Fruit fly (Drosophila melanogaster) whole organism, embryonic: ENCODE results near the gene ft.

ENCODE experiments used
- Bteb2 ChIP-seq: fragments of 200-800 bp; sonication (Bioruptor generic); optimal IDR thresholded peaks from 2 replicates; lab custom pipeline; 2016; ENCODE audit warnings: missing biosample characterization, missing genetic modification characterization
- CG11560 ChIP-seq: fragments of 200-800 bp; sonication (Bioruptor generic); IDR thresholded peaks from 3 replicates; pipeline ENCODE4 v1.3.6; 2022; ENCODE audit warnings: missing biosample characterization, missing genetic modification characterization
- CG12391 ChIP-seq: fragments of 200-800 bp; sonication (Bioruptor generic); optimal IDR thresholded peaks from 3 replicates; lab custom pipeline; 2018; ENCODE audit warnings: missing biosample characterization, mild to moderate bottlenecking, missing genetic modification characterization, moderate library complexity
- CG14441 ChIP-seq: fragments of 200-800 bp; sonication (Bioruptor generic); IDR thresholded peaks from 2 replicates; pipeline ENCODE4 v1.3.6; 2022; ENCODE audit warnings: missing biosample characterization, missing genetic modification characterization
- CG14667 ChIP-seq: fragments of 200-800 bp; sonication (Bioruptor generic); IDR thresholded peaks from 2 replicates; pipeline ENCODE4 v1.3.6; 2022; ENCODE audit warnings: missing biosample characterization, missing genetic modification characterization
- CG14710 ChIP-seq: fragments of 200-800 bp; sonication (Bioruptor generic); optimal IDR thresholded peaks from 3 replicates; lab custom pipeline; 2019; ENCODE audit warnings: missing biosample characterization, mild to moderate bottlenecking, missing genetic modification characterization, moderate library complexity
- CG15011 ChIP-seq: fragments of 200-800 bp; sonication (Bioruptor generic); optimal IDR thresholded peaks from 3 replicates; lab custom pipeline; 2018; ENCODE audit warnings: missing biosample characterization, mild to moderate bottlenecking, missing genetic modification characterization
- CG17612 ChIP-seq: fragments of 200-800 bp; sonication (Bioruptor generic); IDR thresholded peaks from 2 replicates; pipeline ENCODE4 v1.3.6; 2022; ENCODE audit warnings: missing biosample characterization, missing genetic modification characterization
- CG17802 ChIP-seq: fragments of 200-800 bp; sonication (Bioruptor generic); optimal IDR thresholded peaks from 2 replicates; lab custom pipeline; 2018; ENCODE audit warnings: missing biosample characterization, mild to moderate bottlenecking, missing genetic modification characterization, moderate library complexity
- CG2889 ChIP-seq: fragments of 200-800 bp; sonication (Bioruptor generic); IDR thresholded peaks from 3 replicates; pipeline ENCODE4 v1.3.6; 2022; ENCODE audit warnings: missing biosample characterization, missing genetic modification characterization
- CG31224 ChIP-seq: fragments of 200-800 bp; sonication (Bioruptor generic); IDR thresholded peaks from 2 replicates; pipeline ENCODE4 v1.3.6; 2022; ENCODE audit warnings: missing biosample characterization, missing genetic modification characterization
- CG3838 ChIP-seq: fragments of 200-800 bp; sonication (Bioruptor generic); optimal IDR thresholded peaks from 3 replicates; lab custom pipeline; 2016; ENCODE audit warnings: missing biosample characterization, missing genetic modification characterization
- CG4282 ChIP-seq: fragments of 200-800 bp; sonication (Bioruptor generic); optimal IDR thresholded peaks from 2 replicates; lab custom pipeline; 2016; ENCODE audit warnings: missing biosample characterization, missing genetic modification characterization
- CG4854 ChIP-seq: fragments of 200-800 bp; sonication (Bioruptor generic); optimal IDR thresholded peaks from 2 replicates; lab custom pipeline; 2016; ENCODE audit warnings: missing biosample characterization, missing genetic modification characterization, inconsistent platforms
- CG7839 ChIP-seq: fragments of 200-800 bp; sonication (Bioruptor generic); optimal IDR thresholded peaks from 3 replicates; lab custom pipeline; 2018; ENCODE audit warnings: missing biosample characterization, mild to moderate bottlenecking, missing genetic modification characterization, moderate library complexity
- CG9215 ChIP-seq: fragments of 200-800 bp; sonication (Bioruptor generic); IDR thresholded peaks from 2 replicates; pipeline ENCODE4 v1.3.6; 2022; ENCODE audit warnings: missing biosample characterization, missing genetic modification characterization
- CG9727 ChIP-seq: fragments of 200-800 bp; sonication (Bioruptor generic); optimal IDR thresholded peaks from 3 replicates; lab custom pipeline; 2017; ENCODE audit warnings: missing biosample characterization, mild to moderate bottlenecking, missing genetic modification characterization
- Chrac-16 ChIP-seq: fragments of 200-800 bp; sonication (Bioruptor generic); optimal IDR thresholded peaks from 3 replicates; lab custom pipeline; 2016; ENCODE audit warnings: missing biosample characterization, missing genetic modification characterization
- CkIIα-i1 ChIP-seq: fragments of 200-800 bp; sonication (Bioruptor generic); IDR thresholded peaks from 2 replicates; pipeline ENCODE4 v1.3.6; 2022; ENCODE audit warnings: missing biosample characterization, missing genetic modification characterization
- Deaf1 ChIP-seq: fragments of 200-800 bp; optimal IDR thresholded peaks from 3 replicates; lab custom pipeline; 2019; ENCODE audit warnings: missing biosample characterization, mild to moderate bottlenecking, missing genetic modification characterization, moderate library complexity
- Dip3 ChIP-seq: fragments of 200-800 bp; sonication (Bioruptor generic); optimal IDR thresholded peaks from 3 replicates; lab custom pipeline; 2016; ENCODE audit warnings: missing biosample characterization, missing genetic modification characterization
- Hey ChIP-seq: fragments of 200-800 bp; sonication (Bioruptor generic); optimal IDR thresholded peaks from 3 replicates; lab custom pipeline; 2018; ENCODE audit warnings: missing biosample characterization, mild to moderate bottlenecking, missing genetic modification characterization
- Kr ChIP-seq: fragments of 200-800 bp; sonication (Bioruptor generic); optimal IDR thresholded peaks from 2 replicates; lab custom pipeline; 2017; ENCODE audit warnings: missing biosample characterization, mild to moderate bottlenecking, missing genetic modification characterization
- MTF-1 ChIP-seq: fragments of 200-800 bp; sonication (Bioruptor generic); optimal IDR thresholded peaks from 2 replicates; lab custom pipeline; 2018; ENCODE audit warnings: missing biosample characterization, mild to moderate bottlenecking, missing genetic modification characterization, borderline replicate concordance
- Med ChIP-seq: fragments of 200-800 bp; sonication (Bioruptor generic); peaks from one replicate; lab custom pipeline; 2016; ENCODE audit warnings: missing biosample characterization, missing genetic modification characterization, mild to moderate bottlenecking, inconsistent platforms, moderate library complexity
- Nf-YC ChIP-seq: fragments of 200-800 bp; optimal IDR thresholded peaks from 3 replicates; lab custom pipeline; 2019; ENCODE audit warnings: missing biosample characterization, mild to moderate bottlenecking, missing genetic modification characterization, moderate library complexity
- Opbp ChIP-seq: fragments of 200-800 bp; sonication (Bioruptor generic); IDR thresholded peaks from 3 replicates; pipeline ENCODE4 v1.3.6; 2022; ENCODE audit warnings: missing biosample characterization, missing genetic modification characterization; ENCODE audit not compliant: partially characterized antibody
- Rfx ChIP-seq: fragments of 200-800 bp; sonication (Bioruptor generic); IDR thresholded peaks from 2 replicates; pipeline ENCODE4 v1.3.6; 2022; ENCODE audit warnings: missing biosample characterization, missing genetic modification characterization
- Side ChIP-seq: fragments of 200-800 bp; sonication (Bioruptor generic); optimal IDR thresholded peaks from 2 replicates; lab custom pipeline; 2016; ENCODE audit warnings: missing biosample characterization, missing genetic modification characterization
- Sry-β ChIP-seq: fragments of 200-800 bp; sonication (Bioruptor generic); optimal IDR thresholded peaks from 2 replicates; lab custom pipeline; 2018; ENCODE audit warnings: missing biosample characterization, mild to moderate bottlenecking, missing genetic modification characterization, moderate library complexity
- Tbp ChIP-seq: fragments of >200 bp; optimal IDR thresholded peaks from 2 replicates; lab custom pipeline; 2018; ENCODE audit warnings: missing biosample characterization, missing genetic modification characterization
- bigmax ChIP-seq: fragments of 200-800 bp; sonication (Bioruptor generic); optimal IDR thresholded peaks from 2 replicates; lab custom pipeline; 2018; ENCODE audit warnings: missing biosample characterization, mild to moderate bottlenecking, missing genetic modification characterization
- cad ChIP-seq: fragments of >200 bp; optimal IDR thresholded peaks from 2 replicates; lab custom pipeline; 2017; ENCODE audit warnings: missing biosample characterization, missing genetic modification characterization
- emc ChIP-seq: fragments of 200-800 bp; sonication (Bioruptor generic); optimal IDR thresholded peaks from 2 replicates; lab custom pipeline; 2016; ENCODE audit warnings: missing biosample characterization, missing genetic modification characterization
- esg ChIP-seq: fragments of 200-800 bp; sonication (Bioruptor generic); conservative IDR thresholded peaks from 2 replicates; pipeline ENCODE4 v1.3.6; 2022; ENCODE audit warnings: missing biosample characterization, missing genetic modification characterization
- eve ChIP-seq, 2 experiments: fragments of >200 bp; optimal IDR thresholded peaks; 2 replicates each; lab custom pipeline; 2017; ENCODE audit warnings: missing biosample characterization in 2 of 2, missing genetic modification characterization in 2 of 2
- ewg ChIP-seq: fragments of 200-800 bp; sonication (Bioruptor generic); optimal IDR thresholded peaks from 3 replicates; lab custom pipeline; 2017; ENCODE audit warnings: mild to moderate bottlenecking, missing biosample characterization, missing genetic modification reagents, missing genetic modification characterization
- fd64A ChIP-seq: fragments of 200-800 bp; sonication (Bioruptor generic); optimal IDR thresholded peaks from 3 replicates; lab custom pipeline; 2018; ENCODE audit warnings: missing biosample characterization, mild to moderate bottlenecking, missing genetic modification characterization
- fru ChIP-seq: fragments of >200 bp; optimal IDR thresholded peaks from 2 replicates; lab custom pipeline; 2017
- gcm ChIP-seq: fragments of 200-800 bp; sonication (Bioruptor generic); optimal IDR thresholded peaks from 2 replicates; lab custom pipeline; 2019; ENCODE audit warnings: missing biosample characterization, mild to moderate bottlenecking, missing genetic modification characterization, moderate library complexity
- gfzf ChIP-seq: fragments of 200-800 bp; sonication (Bioruptor generic); optimal IDR thresholded peaks from 2 replicates; lab custom pipeline; 2016; ENCODE audit warnings: missing biosample characterization, mild to moderate bottlenecking, missing genetic modification characterization, moderate library complexity
- h ChIP-seq: fragments of >200 bp; optimal IDR thresholded peaks from 2 replicates; lab custom pipeline; 2017
- lov ChIP-seq, 2 experiments: fragments of 200-800 bp in 1 of 2; fragments of >200 bp in 1 of 2; sonication (Bioruptor generic) in 1 of 2; IDR thresholded peaks in 1 of 2; optimal IDR thresholded peaks in 1 of 2; 2 replicates in 1 of 2; 3 replicates in 1 of 2; pipeline versions ENCODE4 v1.3.6 to Lab custom; 2017 to 2022; ENCODE audit warnings: missing biosample characterization in 1 of 2, missing genetic modification characterization in 1 of 2
- mam ChIP-seq: fragments of 200-800 bp; sonication (Bioruptor generic); optimal IDR thresholded peaks from 3 replicates; lab custom pipeline; 2016; ENCODE audit warnings: missing biosample characterization, missing genetic modification characterization
- nom ChIP-seq: fragments of 200-800 bp; sonication (Bioruptor generic); optimal IDR thresholded peaks from 2 replicates; lab custom pipeline; 2017; ENCODE audit warnings: missing biosample characterization, missing genetic modification characterization, mild to moderate bottlenecking, moderate library complexity, missing genetic modification reagents
- salm ChIP-seq: fragments of 200-800 bp; sonication (Bioruptor generic); optimal IDR thresholded peaks from 2 replicates; lab custom pipeline; 2018; ENCODE audit warnings: missing biosample characterization, mild to moderate bottlenecking, missing genetic modification characterization
- sima ChIP-seq: fragments of 200-800 bp; sonication (Bioruptor generic); optimal IDR thresholded peaks from 2 replicates; lab custom pipeline; 2016; ENCODE audit warnings: missing biosample characterization, missing genetic modification characterization
- sr ChIP-seq: fragments of 200-800 bp; sonication (Bioruptor generic); IDR thresholded peaks from 3 replicates; pipeline ENCODE4 v1.3.6; 2022; ENCODE audit warnings: missing biosample characterization, missing genetic modification characterization
- stc ChIP-seq: fragments of 200-800 bp; sonication (Bioruptor generic); IDR thresholded peaks from 2 replicates; pipeline ENCODE4 v1.3.6; 2022; ENCODE audit warnings: missing biosample characterization, missing genetic modification characterization
- twi ChIP-seq: fragments of 200-800 bp; optimal IDR thresholded peaks from 2 replicates; lab custom pipeline; 2019; ENCODE audit warnings: missing biosample characterization, mild to moderate bottlenecking, missing genetic modification characterization, moderate library complexity
- wek ChIP-seq: fragments of 200-800 bp; sonication (Bioruptor generic); optimal IDR thresholded peaks from 3 replicates; lab custom pipeline; 2018; ENCODE audit warnings: missing biosample characterization, mild to moderate bottlenecking, missing genetic modification characterization, moderate library complexity
- yki ChIP-seq: fragments of >200 bp; optimal IDR thresholded peaks from 3 replicates; lab custom pipeline; 2018

ft gene

DNA sequence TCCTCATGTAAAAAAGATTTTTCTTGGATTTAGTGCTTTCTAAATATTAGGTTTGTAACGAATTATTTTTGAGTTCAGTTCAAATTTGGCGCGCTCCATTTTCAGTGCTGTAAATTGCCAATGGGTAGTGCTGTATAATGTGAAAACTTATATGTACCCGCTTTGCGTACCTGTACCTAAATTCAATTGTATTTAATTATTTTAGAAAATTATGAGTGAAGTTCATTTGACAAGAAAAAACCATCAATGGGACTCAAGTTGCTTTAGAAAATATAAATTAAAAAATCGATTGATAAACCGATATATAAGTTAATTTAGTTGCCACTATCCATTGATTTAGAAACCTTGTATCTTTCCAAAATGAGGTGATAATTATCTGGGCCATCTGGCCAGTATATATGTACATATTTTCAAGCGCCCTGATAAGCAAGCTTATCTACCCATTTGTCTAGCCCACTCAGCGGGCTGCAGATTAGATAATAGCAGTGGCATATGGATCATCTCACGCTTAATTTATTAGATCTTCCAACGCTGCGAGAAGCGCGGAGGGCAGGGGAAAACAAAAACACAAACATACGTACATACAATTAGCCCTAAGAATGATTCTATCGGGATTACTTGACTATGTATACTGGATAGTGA, 2.7 kb upstream of the ft start (continued):
- TF ChIP-seq Dip3 (GFP tag; lab: Kevin White, UChicago) (no peak), CG15011 (GFP tag; lab: Kevin White, UChicago) (no peak), CG17612 (no peak), CG14441 (0 out of 2 replicates have a peak, but pooled peaks have one; percentile 26), Sry-β (GFP tag; lab: Kevin White, UChicago) (no peak), emc (GFP tag; lab: Kevin White, UChicago) (no peak), Bteb2 (peak; percentile 14), CG4282 (GFP tag; lab: Kevin White, UChicago) (no peak), Deaf1 (tag; lab: Kevin White, UChicago) (no peak), twi (tag; lab: Kevin White, UChicago) (peak; percentile 34), gcm (GFP tag; lab: Kevin White, UChicago) (peak; percentile 26), CG9727 (GFP tag; lab: Kevin White, UChicago) (no peak), eve (GFP tag; optimal IDR thresholded peaks at IDR 0.05; lab: Kevin White, UChicago) (no peak), Nf-YC (peak; percentile 9), MTF-1 (GFP tag; lab: Kevin White, UChicago) (no peak), CG4854 (no peak), yki (lab: Kevin White, UChicago) (no peak), bigmax (GFP tag; lab: Kevin White, UChicago) (no peak), Rfx (peak; percentile 69), CG11560 (tag; lab: Robert Waterston, UW) (no peak), fru (lab: Kevin White, UChicago) (no peak), Med (GFP tag; lab: Kevin White, UChicago) (peak; percentile 85), mam (GFP tag; lab: Kevin White, UChicago) (peak; percentile 53), gfzf (GFP tag; lab: Kevin White, UChicago) (no peak), fd64A (no peak), salm (no peak), CG9215 (no peak), esg (no peak), Side (peak; percentile 22), Tbp (GFP tag; lab: Kevin White, UChicago) (no peak), CG14667 (GFP tag; lab: Robert Waterston, UW) (no peak), sr (GFP tag; lab: Robert Waterston, UW) (no peak), CG12391 (peak; percentile 29), ewg (no peak), CG7839 (tag; lab: Kevin White, UChicago) (peak; percentile 6), CG31224 (GFP tag; lab: Robert Waterston, UW) (no peak), CG17802 (no peak), lov (optimal IDR thresholded peaks at IDR 0.05; lab: Kevin White, UChicago) (no peak), lov (GFP tag; IDR thresholded peaks at IDR 0.05; lab: Robert Waterston, UW) (no peak), Opbp (GFP tag; lab: Robert Waterston, UW) (peak; percentile 34; the same call in 1 of the 3 replicates), sima (GFP tag; lab: Kevin White, UChicago) (no peak), Chrac-16 (GFP tag; lab: Kevin White, UChicago) (no peak), cad (GFP tag; lab: Kevin White, UChicago) (no peak), h (lab: Kevin White, UChicago) (no peak), CkIIα-i1 (GFP tag; lab: Robert Waterston, UW) (no peak), nom (GFP tag; lab: Kevin White, UChicago) (peak; percentile 20), Kr (GFP tag; lab: Kevin White, UChicago) (no peak), stc (no peak), CG2889 (no peak), Hey (no peak), wek (GFP tag; lab: Kevin White, UChicago) (no peak), CG14710 (tag; lab: Kevin White, UChicago) (peak; percentile 18), CG3838 (GFP tag; lab: Kevin White, UChicago) (no peak)
